Fruit fly (Drosophila melanogaster): ENCODE measurements around the gene CG4408.
A peak's percentile ranks its signal among the peaks of the same experiment; 100 is the strongest.

CG4408 gene

DNA sequence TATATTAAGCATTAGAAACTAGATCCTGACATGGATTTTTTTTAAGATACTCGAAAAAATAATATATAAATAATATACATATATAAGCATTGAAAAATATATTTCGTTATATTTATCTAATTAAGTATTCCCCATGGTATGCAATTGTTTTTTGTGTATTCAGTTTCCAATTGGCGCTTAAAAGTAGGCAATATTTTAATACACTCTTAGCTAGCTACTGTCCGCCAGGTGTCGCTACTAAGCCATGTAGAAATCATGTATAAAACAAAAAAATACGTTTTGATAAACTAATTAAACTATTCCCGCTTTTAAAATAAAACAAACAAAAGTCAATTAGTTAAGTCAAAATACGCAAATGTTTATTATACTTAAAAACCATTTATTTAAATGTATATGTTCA is 32.1 kb downstream of the CG4408 start (continued):
- TF ChIP-seq onecut (GFP tag; IDR thresholded peaks at IDR 0.05) (peak; percentile 53), Camta (GFP tag; optimal IDR thresholded peaks at IDR 0.05) (no peak), cad (GFP tag; optimal IDR thresholded peaks at IDR 0.05) (no peak), danr (GFP tag; IDR thresholded peaks at IDR 0.05) (no peak), CG6813 (GFP tag; optimal IDR thresholded peaks at IDR 0.05) (peak; percentile 64), oc (tag; optimal IDR thresholded peaks at IDR 0.05) (no peak), CG5245 (GFP tag; optimal IDR thresholded peaks at IDR 0.05) (peak; percentile 56), Fer1 (GFP tag; optimal IDR thresholded peaks at IDR 0.05) (peak; percentile 72), btn (GFP tag; optimal IDR thresholded peaks at IDR 0.05) (peak; percentile 1), unc-4 (GFP tag; IDR thresholded peaks at IDR 0.05; ENCODE audit: partially characterized antibody) (no peak), sima (GFP tag; optimal IDR thresholded peaks at IDR 0.05) (no peak), nom (GFP tag; optimal IDR thresholded peaks at IDR 0.05) (no peak), pum (GFP tag; optimal IDR thresholded peaks at IDR 0.05) (no peak), CrebB (tag; optimal IDR thresholded peaks at IDR 0.05) (peak; percentile 48), ERR (GFP tag; optimal IDR thresholded peaks at IDR 0.05) (no peak), CG9215 (GFP tag; IDR thresholded peaks at IDR 0.05) (no peak), MBD-R2 (GFP tag; IDR thresholded peaks at IDR 0.05) (no peak), Adf1 (GFP tag; IDR thresholded peaks at IDR 0.05) (no peak), CG14860 (GFP tag; IDR thresholded peaks at IDR 0.05; ENCODE audit: partially characterized antibody) (no peak), Nf-YA (GFP tag; IDR thresholded peaks at IDR 0.05) (no peak), CG9437 (GFP tag; optimal IDR thresholded peaks at IDR 0.05) (peak; percentile 45), C15 (GFP tag; IDR thresholded peaks at IDR 0.05) (0 out of 3 replicates have a peak, but pooled peaks have one; percentile 51), HmgZ (tag; optimal IDR thresholded peaks at IDR 0.05) (peak; percentile 59), Hsf (GFP tag; optimal IDR thresholded peaks at IDR 0.05) (peak; percentile 44), run (tag; optimal IDR thresholded peaks at IDR 0.05) (no peak), ara (GFP tag; IDR thresholded peaks at IDR 0.05) (peak; percentile 37; the same call in 1 of the 2 replicates), CG17612 (GFP tag; IDR thresholded peaks at IDR 0.05) (no peak), lov (optimal IDR thresholded peaks at IDR 0.05) (no peak), lov (GFP tag; IDR thresholded peaks at IDR 0.05) (no peak), CG9817 (tag; optimal IDR thresholded peaks at IDR 0.05) (no peak), tna (GFP tag; IDR thresholded peaks at IDR 0.05; ENCODE audit: partially characterized antibody) (no peak), zf30C (GFP tag; optimal IDR thresholded peaks at IDR 0.05) (peak; percentile 25), fu2 (GFP tag; optimal IDR thresholded peaks at IDR 0.05) (no peak), Sox102F (GFP tag; optimal IDR thresholded peaks at IDR 0.05) (peak; percentile 67), CG18262 (tag; optimal IDR thresholded peaks at IDR 0.05) (peak; percentile 57), CG10654 (GFP tag; optimal IDR thresholded peaks at IDR 0.05) (peak; percentile 37), HHEX (GFP tag; optimal IDR thresholded peaks at IDR 0.05) (peak; percentile 41), CG34422 (GFP tag; IDR thresholded peaks at IDR 0.05) (peak; percentile 30; the same call in 1 of the 3 replicates), fd96Cb (tag; optimal IDR thresholded peaks at IDR 0.05) (peak; percentile 35), wor (GFP tag; IDR thresholded peaks at IDR 0.05) (no peak), YL-1 (GFP tag; optimal IDR thresholded peaks at IDR 0.05) (no peak), pnt (GFP tag; optimal IDR thresholded peaks at IDR 0.05) (no peak), Mrtf (GFP tag; IDR thresholded peaks at IDR 0.05) (no peak), CG7987 (GFP tag; optimal IDR thresholded peaks at IDR 0.05) (peak; percentile 86), jumu (GFP tag; optimal IDR thresholded peaks at IDR 0.05) (no peak), Sry-β (GFP tag; optimal IDR thresholded peaks at IDR 0.05) (peak; percentile 32), eyg (GFP tag; optimal IDR thresholded peaks at IDR 0.05) (no peak), tx (GFP tag; optimal IDR thresholded peaks at IDR 0.05) (no peak), Xbp1 (GFP tag; optimal IDR thresholded peaks at IDR 0.05) (peak; percentile 68), HLH3B (GFP tag; IDR thresholded peaks at IDR 0.05) (no peak), cwo (GFP tag; optimal IDR thresholded peaks at IDR 0.05) (no peak), hbn (GFP tag; IDR thresholded peaks at IDR 0.05; ENCODE audit: partially characterized antibody) (no peak)

All from whole organism, embryonic.